Fruit fly (Drosophila melanogaster): ENCODE measurements around the gene Ykt6.
A peak's percentile ranks its signal among the peaks of the same experiment; 100 is the strongest.

The Ykt6 gene

dm6 chrX:7968215-7968799 is 48.1 kb downstream of the Ykt6 start, which contains the start of gene sws:
Gene sws (minus strand): TSS chrX:7968236.
- TF ChIP-seq CG17801 (GFP tag; optimal IDR thresholded peaks at IDR 0.05; ENCODE audit: partially characterized antibody) = peak; percentile 42

DNA sequence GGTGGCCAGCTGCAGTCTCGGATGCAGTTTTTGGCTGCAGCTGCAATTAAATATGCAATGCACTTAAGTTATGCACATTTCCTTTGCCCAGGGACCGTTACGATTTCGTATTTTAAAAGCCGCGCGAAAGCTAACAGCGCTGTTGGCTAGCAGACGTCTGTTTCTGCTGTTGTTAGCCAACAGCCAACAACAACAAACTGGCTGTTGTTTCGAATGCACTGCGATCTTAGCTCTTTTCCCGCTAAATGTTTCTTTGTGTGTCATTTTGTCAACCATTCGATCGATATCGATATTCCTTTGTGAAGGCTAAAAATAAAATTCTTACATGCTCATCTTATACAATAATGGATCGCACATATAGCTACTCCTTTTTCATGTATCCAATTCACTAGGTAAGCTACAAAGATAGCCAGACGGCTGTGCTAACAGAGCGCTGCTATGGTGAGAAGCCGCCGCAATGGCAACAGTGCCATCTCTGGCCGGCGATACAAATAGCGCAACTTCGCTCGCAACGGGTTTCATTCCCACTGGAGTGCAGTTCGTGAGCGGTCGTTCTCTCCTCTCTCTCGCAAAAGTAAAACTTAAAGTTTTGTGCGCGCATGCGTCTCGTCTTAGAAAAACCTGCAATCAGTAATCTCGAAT is 49.1 kb downstream of the Ykt6 start:
- TF ChIP-seq CG17801 (GFP tag; optimal IDR thresholded peaks at IDR 0.05; ENCODE audit: partially characterized antibody) = peak; percentile 29

DNA sequence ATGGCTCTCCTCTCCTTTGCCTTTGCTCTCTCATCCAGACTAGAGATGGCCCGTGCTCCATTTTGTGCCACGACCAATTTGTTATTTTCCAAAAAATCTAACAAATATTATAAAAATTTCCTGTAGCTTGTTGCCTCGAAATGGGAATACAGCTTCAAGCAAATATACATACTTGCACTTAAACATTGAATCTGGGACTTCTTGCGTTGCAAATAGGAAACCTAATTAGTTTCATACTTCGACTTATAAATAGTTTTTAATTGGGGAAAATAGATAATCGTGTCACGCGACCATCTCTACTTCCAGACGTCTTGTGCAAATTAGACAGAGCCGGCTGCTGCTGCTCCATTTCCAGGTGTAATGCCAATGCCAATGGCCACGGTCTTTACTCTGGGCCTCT is 50.2 kb downstream of the Ykt6 start:
- TF ChIP-seq CG17801 (GFP tag; optimal IDR thresholded peaks at IDR 0.05; ENCODE audit: partially characterized antibody) = peak; percentile 72

All from ovary, adult (tissue).